Worm (Caenorhabditis elegans) whole organism, L3 larva: ENCODE results near the gene C46C2.3.
A peak's percentile ranks its signal among the peaks of the same experiment; 100 is the strongest.

Source experiments
- R02D3.7 ChIP-seq: fragments of 150-350 bp; optimal IDR thresholded peaks from 2 replicates; lab custom pipeline; 2014; ENCODE audit warnings: missing biosample characterization, missing genetic modification characterization
- ZK546.5 ChIP-seq: sonication (generic microtip); optimal IDR thresholded peaks from 2 replicates; lab custom pipeline; 2017; ENCODE audit warnings: missing biosample characterization, missing genetic modification characterization
- aly-2 ChIP-seq: fragments of 150-350 bp; optimal IDR thresholded peaks from 2 replicates; lab custom pipeline; 2014; ENCODE audit warnings: missing biosample characterization, missing genetic modification characterization
- ama-1 ChIP-seq: fragments of 150-350 bp; optimal IDR thresholded peaks from 2 replicates; lab custom pipeline; 2018
- ceh-16 ChIP-seq: sonication (generic microtip); optimal IDR thresholded peaks from 2 replicates; lab custom pipeline; 2017; ENCODE audit warnings: missing biosample characterization, missing genetic modification characterization
- ceh-28 ChIP-seq: fragments of 150-350 bp; optimal IDR thresholded peaks from 2 replicates; lab custom pipeline; 2014; ENCODE audit warnings: missing biosample characterization, missing genetic modification reagents, missing genetic modification characterization
- ceh-82 ChIP-seq: fragments of 150-350 bp; optimal IDR thresholded peaks from 2 replicates; lab custom pipeline; 2014; ENCODE audit warnings: missing biosample characterization, missing genetic modification characterization
- ceh-9 ChIP-seq: sonication (generic microtip); optimal IDR thresholded peaks from 2 replicates; lab custom pipeline; 2018; ENCODE audit warnings: missing biosample characterization, missing genetic modification characterization
- daf-12 ChIP-seq: fragments of 150-350 bp; optimal IDR thresholded peaks from 2 replicates; lab custom pipeline; 2014; ENCODE audit warnings: missing biosample characterization, missing genetic modification reagents, missing genetic modification characterization
- egl-27 ChIP-seq: sonication (generic microtip); optimal IDR thresholded peaks from 4 replicates; lab custom pipeline; 2017; ENCODE audit warnings: missing biosample characterization, missing genetic modification reagents, missing genetic modification characterization
- egl-5 ChIP-seq: fragments of 150-350 bp; optimal IDR thresholded peaks from 2 replicates; lab custom pipeline; 2017; ENCODE audit warnings: missing biosample characterization, missing genetic modification reagents, missing genetic modification characterization, inconsistent platforms
- elt-1 ChIP-seq: fragments of 150-350 bp; optimal IDR thresholded peaks from 2 replicates; lab custom pipeline; 2014; ENCODE audit warnings: missing biosample characterization, missing genetic modification characterization
- elt-2 ChIP-seq: sonication (generic microtip); optimal IDR thresholded peaks from 2 replicates; lab custom pipeline; 2016; ENCODE audit warnings: missing genetic modification reagents, mild to moderate bottlenecking, missing genetic modification characterization, missing compliant biosample characterization
- elt-3 ChIP-seq, 3 experiments: fragments of 150-350 bp in 1 of 3; sonication (generic microtip) in 2 of 3; optimal IDR thresholded peaks; 2 replicates in 2 of 3; 4 replicates in 1 of 3; lab custom pipeline; 2014 to 2017; ENCODE audit warnings: missing biosample characterization in 3 of 3, missing genetic modification characterization in 3 of 3
- eor-1 ChIP-seq, 2 experiments: fragments of 150-350 bp; optimal IDR thresholded peaks; 2 replicates each; lab custom pipeline; 2014 to 2018; ENCODE audit warnings: missing biosample characterization in 2 of 2, missing genetic modification characterization in 2 of 2
- fkh-10 ChIP-seq: sonication (generic microtip); optimal IDR thresholded peaks from 2 replicates; lab custom pipeline; 2017; ENCODE audit warnings: missing biosample characterization, missing genetic modification reagents, missing genetic modification characterization
- fkh-2 ChIP-seq: fragments of 150-350 bp; optimal IDR thresholded peaks from 2 replicates; lab custom pipeline; 2014; ENCODE audit warnings: missing biosample characterization, missing genetic modification reagents, missing genetic modification characterization
- fos-1 ChIP-seq: fragments of 150-350 bp; optimal IDR thresholded peaks from 2 replicates; lab custom pipeline; 2014; ENCODE audit warnings: missing biosample characterization, missing genetic modification characterization
- hmg-11 ChIP-seq: sonication (generic microtip); optimal IDR thresholded peaks from 2 replicates; lab custom pipeline; 2016; ENCODE audit warnings: missing genetic modification characterization, missing compliant biosample characterization
- jun-1 ChIP-seq: fragments of 150-350 bp; optimal IDR thresholded peaks from 2 replicates; lab custom pipeline; 2014; ENCODE audit warnings: missing biosample characterization, missing genetic modification reagents, missing genetic modification characterization
- lin-15B ChIP-seq: fragments of 150-350 bp; optimal IDR thresholded peaks from 2 replicates; lab custom pipeline; 2014; ENCODE audit warnings: missing biosample characterization, missing genetic modification characterization
- lin-39 ChIP-seq: fragments of 150-350 bp; optimal IDR thresholded peaks from 2 replicates; lab custom pipeline; 2018; ENCODE audit warnings: missing biosample characterization, missing genetic modification reagents, missing genetic modification characterization
- lsy-12 ChIP-seq: sonication (generic microtip); optimal IDR thresholded peaks from 2 replicates; lab custom pipeline; 2016; ENCODE audit warnings: mild to moderate bottlenecking, missing genetic modification characterization, missing compliant biosample characterization
- mdl-1 ChIP-seq: fragments of 150-350 bp; optimal IDR thresholded peaks from 2 replicates; lab custom pipeline; 2014; ENCODE audit warnings: missing biosample characterization, missing genetic modification characterization
- mml-1 ChIP-seq: fragments of 150-350 bp; sonication (generic microtip); optimal IDR thresholded peaks from 3 replicates; lab custom pipeline; 2014; ENCODE audit warnings: missing biosample characterization, missing genetic modification characterization
- nfya-1 ChIP-seq: sonication (generic microtip); optimal IDR thresholded peaks from 2 replicates; lab custom pipeline; 2017; ENCODE audit warnings: missing genetic modification characterization, mild to moderate bottlenecking, missing compliant biosample characterization, antibody characterized with exemption, moderate library complexity; ENCODE audit not compliant: insufficient read depth
- nhr-11 ChIP-seq: fragments of 150-350 bp; optimal IDR thresholded peaks from 2 replicates; lab custom pipeline; 2014; ENCODE audit warnings: missing biosample characterization, missing genetic modification characterization
- nhr-12 ChIP-seq: fragments of 150-350 bp; optimal IDR thresholded peaks from 2 replicates; lab custom pipeline; 2014; ENCODE audit warnings: missing biosample characterization, missing genetic modification characterization
- nhr-23 ChIP-seq: fragments of 150-350 bp; optimal IDR thresholded peaks from 2 replicates; lab custom pipeline; 2014; ENCODE audit warnings: missing biosample characterization, missing genetic modification reagents, missing genetic modification characterization
- nhr-237 ChIP-seq: fragments of 150-350 bp; optimal IDR thresholded peaks from 2 replicates; lab custom pipeline; 2014; ENCODE audit warnings: missing biosample characterization, missing genetic modification characterization
- nhr-25 ChIP-seq: sonication (generic microtip); optimal IDR thresholded peaks from 2 replicates; lab custom pipeline; 2017; ENCODE audit warnings: missing biosample characterization, missing genetic modification characterization
- nhr-28 ChIP-seq: fragments of 150-350 bp; optimal IDR thresholded peaks from 2 replicates; lab custom pipeline; 2014; ENCODE audit warnings: missing biosample characterization, missing genetic modification characterization
- nhr-43 ChIP-seq: sonication (generic microtip); optimal IDR thresholded peaks from 2 replicates; lab custom pipeline; 2016; ENCODE audit warnings: mild to moderate bottlenecking, missing genetic modification characterization, missing compliant biosample characterization; ENCODE audit not compliant: poor library complexity, severe bottlenecking
- nhr-67 ChIP-seq: fragments of 150-350 bp; optimal IDR thresholded peaks from 2 replicates; lab custom pipeline; 2014; ENCODE audit warnings: missing biosample characterization, missing genetic modification characterization
- nhr-76 ChIP-seq: fragments of 150-350 bp; sonication (generic microtip); optimal IDR thresholded peaks from 5 replicates; lab custom pipeline; 2014; ENCODE audit warnings: missing biosample characterization, missing genetic modification characterization
- nhr-77 ChIP-seq: fragments of 150-350 bp; optimal IDR thresholded peaks from 2 replicates; lab custom pipeline; 2014; ENCODE audit warnings: missing biosample characterization, missing genetic modification characterization
- pha-4 ChIP-seq: fragments of 150-350 bp; optimal IDR thresholded peaks from 2 replicates; lab custom pipeline; 2014; ENCODE audit warnings: missing biosample characterization, missing genetic modification reagents, missing genetic modification characterization
- pqm-1 ChIP-seq: fragments of 150-350 bp; optimal IDR thresholded peaks from 2 replicates; lab custom pipeline; 2017; ENCODE audit warnings: missing biosample characterization, missing genetic modification characterization, inconsistent platforms
- sea-2 ChIP-seq: fragments of 150-350 bp; sonication (generic microtip); optimal IDR thresholded peaks from 4 replicates; lab custom pipeline; 2014; ENCODE audit warnings: missing biosample characterization, missing genetic modification reagents, missing genetic modification characterization
- skn-1 ChIP-seq: fragments of 150-350 bp; optimal IDR thresholded peaks from 2 replicates; lab custom pipeline; 2014; ENCODE audit warnings: missing biosample characterization, missing genetic modification characterization
- snpc-4 ChIP-seq: fragments of 150-350 bp; optimal IDR thresholded peaks from 2 replicates; lab custom pipeline; 2014; ENCODE audit warnings: missing biosample characterization, missing genetic modification characterization
- tbx-2 ChIP-seq: sonication (generic microtip); optimal IDR thresholded peaks from 2 replicates; lab custom pipeline; 2016; ENCODE audit warnings: mild to moderate bottlenecking, missing genetic modification characterization, missing compliant biosample characterization
- unc-39 ChIP-seq: sonication (generic microtip); optimal IDR thresholded peaks from 4 replicates; lab custom pipeline; 2017; ENCODE audit warnings: missing biosample characterization, missing genetic modification characterization
- unc-62 ChIP-seq: fragments of 150-350 bp; sonication (generic microtip); optimal IDR thresholded peaks from 4 replicates; lab custom pipeline; 2014; ENCODE audit warnings: missing biosample characterization, missing genetic modification reagents, missing genetic modification characterization
- zag-1 ChIP-seq: fragments of 150-350 bp; optimal IDR thresholded peaks from 2 replicates; lab custom pipeline; 2014; ENCODE audit warnings: missing biosample characterization, missing genetic modification characterization
- ztf-11 ChIP-seq: fragments of 150-350 bp; optimal IDR thresholded peaks from 2 replicates; lab custom pipeline; 2014; ENCODE audit warnings: missing biosample characterization, missing genetic modification characterization
- ztf-4 ChIP-seq: fragments of 150-350 bp; optimal IDR thresholded peaks from 2 replicates; lab custom pipeline; 2014; ENCODE audit warnings: missing biosample characterization, missing genetic modification characterization

C46C2.3 gene

ce11 chrIV:9198136-9198535 is 26.8 kb upstream of the C46C2.3 start:
- TF ChIP-seq unc-39 (tag; lab: Kevin White, UChicago) (no peak), egl-27 (tag; lab: Kevin White, UChicago) (no peak), snpc-4 (tag; lab: Kevin White, UChicago) (no peak), ceh-9 (tag; lab: Kevin White, UChicago) (no peak), nhr-77 (no peak), unc-62 (GFP tag; lab: Kevin White, UChicago) (no peak), skn-1 (tag; lab: Kevin White, UChicago) (peak; percentile 41), ztf-4 (tag; lab: Kevin White, UChicago) (no peak), nhr-67 (tag; lab: Kevin White, UChicago) (no peak), pha-4 (tag; lab: Kevin White, UChicago) (peak; percentile 96), lin-15B (tag; lab: Kevin White, UChicago) (no peak), nhr-76 (tag; lab: Kevin White, UChicago) (no peak), ZK546.5 (no peak), R02D3.7 (tag; lab: Kevin White, UChicago) (no peak), ceh-82 (tag; lab: Kevin White, UChicago) (no peak), lin-39 (tag; lab: Kevin White, UChicago) (no peak), aly-2 (tag; lab: Kevin White, UChicago) (no peak), ama-1 (lab: Kevin White, UChicago) (no peak), ceh-16 (tag; lab: Kevin White, UChicago) (no peak), elt-1 (tag; lab: Kevin White, UChicago) (peak; percentile 49), pqm-1 (peak; percentile 73), nfya-1 (tag; lab: Kevin White, UChicago) (peak; percentile 47), nhr-25 (tag; lab: Kevin White, UChicago) (peak; percentile 79), ceh-28 (tag; lab: Kevin White, UChicago) (no peak), fkh-2 (tag; lab: Kevin White, UChicago) (no peak), fkh-10 (no peak), zag-1 (no peak), egl-5 (tag; lab: Kevin White, UChicago) (no peak), hmg-11 (no peak), elt-2 (peak; percentile 79), jun-1 (tag; lab: Kevin White, UChicago) (peak; percentile 76), eor-1 (tag; optimal IDR thresholded peaks at IDR 0.05; lab: Kevin White, UChicago) (no peak), nhr-23 (peak; percentile 90), mdl-1 (no peak), nhr-237 (tag; lab: Kevin White, UChicago) (no peak), nhr-28 (tag; lab: Kevin White, UChicago) (no peak), nhr-43 (tag; lab: Kevin White, UChicago) (peak; percentile 38), lsy-12 (tag; lab: Kevin White, UChicago) (no peak), nhr-12 (tag; lab: Kevin White, UChicago) (no peak), elt-3 (tag; optimal IDR thresholded peaks at IDR 0.05; lab: Kevin White, UChicago) (peak; percentile 3 to 81 (median 52)), tbx-2 (tag; lab: Kevin White, UChicago) (no peak), fos-1 (tag; lab: Kevin White, UChicago) (no peak), ztf-11 (tag; lab: Kevin White, UChicago) (no peak), nhr-11 (no peak), mml-1 (tag; lab: Kevin White, UChicago) (no peak), daf-12 (tag; lab: Kevin White, UChicago) (no peak), sea-2 (no peak)
